Fruit fly (Drosophila melanogaster): ENCODE measurements around the gene csw.
A peak's percentile ranks its signal among the peaks of the same experiment; 100 is the strongest.

The csw gene

dm6 chrX:2134226-2134880 lies 40.3 kb downstream of the csw start (continued):
- TF ChIP-seq Stat92E (GFP tag; optimal IDR thresholded peaks at IDR 0.05) (no peak), NfI (GFP tag; optimal IDR thresholded peaks at IDR 0.05) (peak; percentile 55), luna (GFP tag; optimal IDR thresholded peaks at IDR 0.05) (peak; percentile 27), Atf3 (GFP tag; optimal IDR thresholded peaks at IDR 0.05) (peak; percentile 12), CG16863 (GFP tag; optimal IDR thresholded peaks at IDR 0.05) (peak; percentile 59), Atf6 (GFP tag; IDR thresholded peaks at IDR 0.05) (no peak), pros (GFP tag; optimal IDR thresholded peaks at IDR 0.05) (peak; percentile 77), CG34224 (GFP tag; IDR thresholded peaks at IDR 0.05; ENCODE audit: partially characterized antibody) (no peak), kay (GFP tag; optimal IDR thresholded peaks at IDR 0.05) (peak; percentile 12), en (GFP tag; optimal IDR thresholded peaks at IDR 0.05) (peak; percentile 11), inv (GFP tag; IDR thresholded peaks at IDR 0.05; ENCODE audit: partially characterized antibody) (no peak), CG18262 (tag; optimal IDR thresholded peaks at IDR 0.05) (peak; percentile 78), Sry-β (GFP tag; optimal IDR thresholded peaks at IDR 0.05) (no peak), H15 (GFP tag; IDR thresholded peaks at IDR 0.05) (peak; percentile 61), Hmr (GFP tag; optimal IDR thresholded peaks at IDR 0.05) (peak; percentile 57), sug (tag; optimal IDR thresholded peaks at IDR 0.05) (no peak), CG10959 (GFP tag; IDR thresholded peaks at IDR 0.05) (no peak), CG5245 (GFP tag; optimal IDR thresholded peaks at IDR 0.05) (peak; percentile 45), Dip3 (GFP tag; optimal IDR thresholded peaks at IDR 0.05) (no peak), CG15696 (tag; optimal IDR thresholded peaks at IDR 0.05) (peak; percentile 45), bsh (GFP tag; optimal IDR thresholded peaks at IDR 0.05) (peak; percentile 53 to 85), Med (GFP tag) (peak; percentile 90), YL-1 (GFP tag; optimal IDR thresholded peaks at IDR 0.05) (no peak), hbn (GFP tag; IDR thresholded peaks at IDR 0.05; ENCODE audit: partially characterized antibody) (no peak), Sox100B (GFP tag; optimal IDR thresholded peaks at IDR 0.05) (peak; percentile 48), tx (GFP tag; optimal IDR thresholded peaks at IDR 0.05) (peak; percentile 42), scrt (GFP tag; optimal IDR thresholded peaks at IDR 0.05) (peak; percentile 65), CG2129 (GFP tag; IDR thresholded peaks at IDR 0.05; ENCODE audit: partially characterized antibody) (no peak), CG8478 (optimal IDR thresholded peaks at IDR 0.05) (no peak), CG6272 (GFP tag; IDR thresholded peaks at IDR 0.05) (no peak), otp (GFP tag; IDR thresholded peaks at IDR 0.05) (peak; percentile 49; the same call in 1 of the 3 replicates), chinmo (GFP tag; IDR thresholded peaks at IDR 0.05; ENCODE audit: partially characterized antibody) (no peak), zf30C (GFP tag; optimal IDR thresholded peaks at IDR 0.05) (no peak), Ssrp (tag; optimal IDR thresholded peaks at IDR 0.05) (peak; percentile 56), CG1832 (GFP tag; optimal IDR thresholded peaks at IDR 0.05) (no peak), Taf1 (GFP tag; IDR thresholded peaks at IDR 0.05) (peak; percentile 22; the same call in 1 of the 2 replicates), h (optimal IDR thresholded peaks at IDR 0.05) (no peak), Nf-YB (GFP tag; optimal IDR thresholded peaks at IDR 0.05) (peak; percentile 45), CG1647 (GFP tag; optimal IDR thresholded peaks at IDR 0.05) (no peak), unc-4 (GFP tag; IDR thresholded peaks at IDR 0.05; ENCODE audit: partially characterized antibody) (no peak), kah (GFP tag; optimal IDR thresholded peaks at IDR 0.05) (peak; percentile 32), gsb (GFP tag; IDR thresholded peaks at IDR 0.05) (peak; percentile 18; the same call in 1 of the 2 replicates), CG6813 (GFP tag; optimal IDR thresholded peaks at IDR 0.05) (peak; percentile 66), tgo (GFP tag; IDR thresholded peaks at IDR 0.05) (peak; percentile 68; the same call in 2 of the 3 replicates), slbo (GFP tag; IDR thresholded peaks at IDR 0.05) (peak; percentile 58), Elba2 (GFP tag; optimal IDR thresholded peaks at IDR 0.05) (no peak), CG7963 (GFP tag; IDR thresholded peaks at IDR 0.05; ENCODE audit: partially characterized antibody) (no peak), Hey (tag; optimal IDR thresholded peaks at IDR 0.05) (no peak), HmgD (GFP tag; optimal IDR thresholded peaks at IDR 0.05) (no peak)

Data from whole organism, embryonic.